Worm (Caenorhabditis elegans) whole organism, early embryonic: ENCODE measurements around the gene D2007.1.

Experiments used
- B0310.2 ChIP-seq: sonication (generic microtip); optimal IDR thresholded peaks from 2 replicates; lab custom pipeline; 2016; ENCODE audit warnings: mild to moderate bottlenecking, missing genetic modification characterization, missing compliant biosample characterization
- F13C5.2 ChIP-seq: sonication (generic microtip); optimal IDR thresholded peaks from 2 replicates; lab custom pipeline; 2017; ENCODE audit warnings: mild to moderate bottlenecking, missing genetic modification characterization, inconsistent platforms, missing compliant biosample characterization
- aly-1 ChIP-seq: sonication (generic microtip); optimal IDR thresholded peaks from 2 replicates; lab custom pipeline; 2016; ENCODE audit warnings: missing genetic modification characterization, missing compliant biosample characterization
- ama-1 ChIP-seq: fragments of 150-350 bp; optimal IDR thresholded peaks from 2 replicates; lab custom pipeline; 2014
- ceh-13 ChIP-seq: fragments of 200-800 bp; sonication (Bioruptor generic); optimal IDR thresholded peaks from 2 replicates; lab custom pipeline; 2018; ENCODE audit warnings: mild to moderate bottlenecking, missing genetic modification characterization, missing compliant biosample characterization
- ets-7 ChIP-seq: sonication (generic microtip); optimal IDR thresholded peaks from 2 replicates; lab custom pipeline; 2016; ENCODE audit warnings: missing genotype, missing genetic modification characterization, missing compliant biosample characterization
- flt-1 ChIP-seq: fragments of 200-800 bp; sonication (Bioruptor generic); IDR thresholded peaks from 2 replicates; pipeline ENCODE4 v1.3.6; 2022; ENCODE audit warnings: missing genetic modification characterization, missing compliant biosample characterization
- hmbx-1 ChIP-seq: sonication (generic microtip); optimal IDR thresholded peaks from 2 replicates; lab custom pipeline; 2016; ENCODE audit warnings: mild to moderate bottlenecking, missing genetic modification characterization, missing compliant biosample characterization
- hnd-1 ChIP-seq: sonication (generic microtip); optimal IDR thresholded peaks from 2 replicates; lab custom pipeline; 2016; ENCODE audit warnings: missing genetic modification characterization, missing compliant biosample characterization
- pes-1 ChIP-seq: fragments of 200-800 bp; sonication (Bioruptor generic); IDR thresholded peaks from 2 replicates; pipeline ENCODE4 v1.3.6; 2022; ENCODE audit warnings: missing genetic modification reagents, missing genetic modification characterization, missing compliant biosample characterization
- sea-1 ChIP-seq: fragments of 200-800 bp; sonication (Bioruptor generic); conservative IDR thresholded peaks from 2 replicates; pipeline ENCODE4 v1.3.6; 2022; ENCODE audit warnings: missing genetic modification characterization, missing compliant biosample characterization
- tbx-11 ChIP-seq: fragments of 200-800 bp; sonication (Bioruptor generic); IDR thresholded peaks from 2 replicates; pipeline ENCODE4 v1.3.6; 2022; ENCODE audit warnings: missing genetic modification characterization, missing compliant biosample characterization

DNA sequence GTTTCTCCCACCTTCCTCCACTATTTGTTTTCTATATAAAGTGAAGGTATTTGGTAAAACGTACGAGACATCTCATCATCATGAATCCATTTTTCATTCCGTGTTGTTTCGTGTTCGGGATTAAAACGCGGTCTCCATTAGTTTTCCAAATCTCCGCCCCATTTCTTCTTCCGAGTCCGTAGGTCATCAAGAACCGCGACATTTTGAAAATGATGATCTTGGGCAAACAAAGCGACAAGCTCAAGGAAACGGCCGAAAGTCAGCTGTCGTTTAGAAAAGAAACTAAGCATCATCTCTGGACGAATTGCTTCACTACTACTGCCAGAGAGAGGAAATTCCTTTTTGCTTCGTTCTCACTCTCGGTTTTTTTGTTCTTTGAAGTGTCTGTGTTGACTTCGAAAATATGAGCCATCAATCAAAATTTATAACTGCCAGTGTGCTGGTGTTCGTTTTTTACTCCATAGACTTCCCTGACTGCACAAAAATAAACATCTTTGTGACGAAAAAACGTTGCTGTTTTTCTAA lies 17.4 kb downstream of the D2007.1 start:
- no peak for TF ChIP-seq hnd-1 (tag; lab: Kevin White, UChicago)
- no peak for TF ChIP-seq F13C5.2
- no peak for TF ChIP-seq B0310.2 (tag; lab: Kevin White, UChicago)
- no peak for TF ChIP-seq sea-1 (GFP tag; lab: Robert Waterston, UW)
- TF ChIP-seq flt-1, result no peak
- TF ChIP-seq pes-1 (GFP tag; lab: Robert Waterston, UW), result no peak
- no peak for TF ChIP-seq tbx-11 (GFP tag; lab: Robert Waterston, UW)
- no peak for TF ChIP-seq ama-1
- no peak for TF ChIP-seq ceh-13 (GFP tag; lab: Kevin White, UChicago)
- no peak for TF ChIP-seq hmbx-1 (tag; lab: Kevin White, UChicago)
- TF ChIP-seq aly-1 (tag; lab: Kevin White, UChicago), result no peak
- no peak for TF ChIP-seq ets-7
